Fruit fly (Drosophila melanogaster): ENCODE measurements around the gene ATPsynE.

- peak; percentile 77 for TF ChIP-seq CG12768 (GFP tag; optimal IDR thresholded peaks at IDR 0.05)
- peak; percentile 78 for TF ChIP-seq Clk (GFP tag; optimal IDR thresholded peaks at IDR 0.05)
- TF ChIP-seq CG11617 (GFP tag; optimal IDR thresholded peaks at IDR 0.05) = peak; percentile 85
These were observed 37.9 kb upstream of the ATPsynE start, which contains the start of gene red for dm6 chr3R:14288669-14289383.

Data from whole organism, adult.